Worm (Caenorhabditis elegans) whole organism, early embryonic: Measurements from ENCODE around the gene alh-13.

Experiments used
- aly-1 ChIP-seq: sonication (generic microtip); optimal IDR thresholded peaks from 2 replicates; lab custom pipeline; 2016; ENCODE audit warnings: missing genetic modification characterization, missing compliant biosample characterization
- ama-1 ChIP-seq: fragments of 150-350 bp; optimal IDR thresholded peaks from 2 replicates; lab custom pipeline; 2014

- TF ChIP-seq aly-1 (tag; lab: Kevin White, UChicago), result no peak
- no peak for TF ChIP-seq ama-1
These were observed 31.4 kb upstream of the alh-13 start for ce11 chrX:12750805-12751204.
